Worm (Caenorhabditis elegans) whole organism, L4 larva: ENCODE measurements around the gene slcr-46.3.

Source experiments
- D1046.2 ChIP-seq: fragments of 200-800 bp; sonication (Bioruptor generic); IDR thresholded peaks from 2 replicates; pipeline ENCODE4 v1.3.6; 2022; ENCODE audit warnings: missing genetic modification characterization, missing compliant biosample characterization
- F10B5.3 ChIP-seq: sonication (generic microtip); optimal IDR thresholded peaks from 2 replicates; lab custom pipeline; 2016; ENCODE audit warnings: mild to moderate bottlenecking, missing genetic modification characterization, missing compliant biosample characterization
- F37D6.2 ChIP-seq: sonication (generic microtip); optimal IDR thresholded peaks from 2 replicates; lab custom pipeline; 2016; ENCODE audit warnings: mild to moderate bottlenecking, missing genetic modification characterization, missing compliant biosample characterization
- F44E2.7 ChIP-seq: fragments of 200-800 bp; sonication (Bioruptor generic); IDR thresholded peaks from 2 replicates; pipeline ENCODE4 v2.1.2; 2022; ENCODE audit warnings: missing genetic modification characterization, missing compliant biosample characterization
- aly-2 ChIP-seq: sonication (generic microtip); optimal IDR thresholded peaks from 2 replicates; lab custom pipeline; 2018; ENCODE audit warnings: missing biosample characterization, missing genetic modification characterization
- ceh-28 ChIP-seq: fragments of 150-350 bp; optimal IDR thresholded peaks from 2 replicates; lab custom pipeline; 2014; ENCODE audit warnings: missing biosample characterization, missing genetic modification reagents, missing genetic modification characterization
- ceh-32 ChIP-seq: sonication (generic microtip); optimal IDR thresholded peaks from 2 replicates; lab custom pipeline; 2016; ENCODE audit warnings: mild to moderate bottlenecking, missing genetic modification characterization, missing compliant biosample characterization; ENCODE audit not compliant: poor library complexity
- ceh-62 ChIP-seq: sonication (generic microtip); optimal IDR thresholded peaks from 2 replicates; lab custom pipeline; 2017; ENCODE audit warnings: missing biosample characterization, missing genetic modification characterization
- ces-1 ChIP-seq: fragments of 150-350 bp; sonication (generic microtip); optimal IDR thresholded peaks from 4 replicates; lab custom pipeline; 2014; ENCODE audit warnings: missing biosample characterization, missing genetic modification reagents, missing genetic modification characterization
- ctbp-1 ChIP-seq: fragments of 200-800 bp; sonication (Bioruptor generic); IDR thresholded peaks from 2 replicates; pipeline ENCODE4 v1.3.6; 2022; ENCODE audit warnings: missing genetic modification reagents, missing genetic modification characterization, missing compliant biosample characterization
- daf-12 ChIP-seq: fragments of 150-350 bp; optimal IDR thresholded peaks from 2 replicates; lab custom pipeline; 2014; ENCODE audit warnings: missing biosample characterization, missing genetic modification reagents, missing genetic modification characterization
- daf-19 ChIP-seq: fragments of 200-800 bp; sonication (Bioruptor generic); conservative IDR thresholded peaks from 2 replicates; pipeline ENCODE4 v1.3.6; 2022; ENCODE audit warnings: missing genetic modification characterization, missing compliant biosample characterization
- daf-8 ChIP-seq: fragments of 200-800 bp; sonication (Bioruptor generic); IDR thresholded peaks from 2 replicates; pipeline ENCODE4 v1.3.6; 2022; ENCODE audit warnings: missing genetic modification characterization, missing compliant biosample characterization
- dmd-6 ChIP-seq: fragments of 200-800 bp; sonication (Bioruptor generic); IDR thresholded peaks from 2 replicates; pipeline ENCODE4 v1.3.6; 2022; ENCODE audit warnings: missing genetic modification reagents, missing genetic modification characterization, missing compliant biosample characterization
- dmd-8 ChIP-seq: fragments of 200-800 bp; sonication (Bioruptor generic); IDR thresholded peaks from 2 replicates; pipeline ENCODE4 v1.3.6; 2022; ENCODE audit warnings: missing genetic modification characterization, missing compliant biosample characterization
- dpl-1 ChIP-seq: fragments of 150-350 bp; optimal IDR thresholded peaks from 2 replicates; lab custom pipeline; 2014; ENCODE audit warnings: missing biosample characterization, missing genetic modification reagents, missing genetic modification characterization
- dve-1 ChIP-seq: sonication (generic microtip); optimal IDR thresholded peaks from 2 replicates; lab custom pipeline; 2017; ENCODE audit warnings: antibody characterized with exemption, mild to moderate bottlenecking, missing genetic modification characterization, missing compliant biosample characterization; ENCODE audit not compliant: insufficient read depth
- fkh-10 ChIP-seq: fragments of 150-350 bp; optimal IDR thresholded peaks from 2 replicates; lab custom pipeline; 2014; ENCODE audit warnings: missing biosample characterization, missing genetic modification reagents, missing genetic modification characterization
- fos-1 ChIP-seq: fragments of 150-350 bp; optimal IDR thresholded peaks from 2 replicates; lab custom pipeline; 2014; ENCODE audit warnings: missing biosample characterization, missing genetic modification characterization
- hlh-11 ChIP-seq: fragments of 200-800 bp; sonication (Bioruptor generic); optimal IDR thresholded peaks from 2 replicates; lab custom pipeline; 2018; ENCODE audit warnings: mild to moderate bottlenecking, missing genetic modification characterization, missing compliant biosample characterization
- lin-1 ChIP-seq: fragments of 200-800 bp; sonication (Bioruptor generic); IDR thresholded peaks from 2 replicates; pipeline ENCODE4 v1.3.6; 2022; ENCODE audit warnings: missing genetic modification reagents, missing genetic modification characterization, missing compliant biosample characterization
- lin-13 ChIP-seq: fragments of 150-350 bp; optimal IDR thresholded peaks from 2 replicates; lab custom pipeline; 2014; ENCODE audit warnings: missing biosample characterization, missing genetic modification reagents, missing genetic modification characterization
- lsy-2 ChIP-seq, 2 experiments: fragments of 150-350 bp in 1 of 2; sonication (generic microtip) in 1 of 2; optimal IDR thresholded peaks; 2 replicates each; lab custom pipeline; 2014 to 2017; ENCODE audit warnings: missing biosample characterization in 2 of 2, missing genetic modification characterization in 2 of 2
- madf-5 ChIP-seq, 2 experiments: fragments of 200-800 bp; sonication (Bioruptor generic); IDR thresholded peaks; 2 replicates each; pipeline ENCODE4 v1.3.6; 2022; ENCODE audit warnings: missing compliant biosample characterization in 2 of 2, missing genetic modification characterization in 2 of 2
- mdl-1 ChIP-seq, 2 experiments: fragments of 150-350 bp in 1 of 2; sonication (generic microtip) in 1 of 2; optimal IDR thresholded peaks; 2 replicates each; lab custom pipeline; 2014 to 2017; ENCODE audit warnings: missing biosample characterization in 2 of 2, missing genetic modification characterization in 2 of 2
- mdt-29 ChIP-seq: fragments of 200-800 bp; sonication (Bioruptor generic); IDR thresholded peaks from 2 replicates; pipeline ENCODE4 v1.3.6; 2022; ENCODE audit warnings: missing genetic modification reagents, missing genetic modification characterization, missing compliant biosample characterization
- mes-2 ChIP-seq: sonication (generic microtip); optimal IDR thresholded peaks from 2 replicates; lab custom pipeline; 2016; ENCODE audit warnings: missing genotype, mild to moderate bottlenecking, missing genetic modification characterization, missing compliant biosample characterization; ENCODE audit not compliant: poor library complexity, severe bottlenecking
- mxl-2 ChIP-seq: fragments of 200-800 bp; sonication (Bioruptor generic); conservative IDR thresholded peaks from 2 replicates; pipeline ENCODE4 v1.3.6; 2022; ENCODE audit warnings: missing genetic modification reagents, missing genetic modification characterization, missing compliant biosample characterization
- mxl-3 ChIP-seq: fragments of 200-800 bp; sonication (Bioruptor generic); optimal IDR thresholded peaks from 2 replicates; lab custom pipeline; 2018; ENCODE audit warnings: mild to moderate bottlenecking, missing genetic modification characterization, missing compliant biosample characterization
- nhr-10 ChIP-seq: fragments of 150-350 bp; optimal IDR thresholded peaks from 2 replicates; lab custom pipeline; 2014; ENCODE audit warnings: missing biosample characterization, missing genetic modification characterization
- nhr-25 ChIP-seq: sonication (generic microtip); optimal IDR thresholded peaks from 2 replicates; lab custom pipeline; 2017; ENCODE audit warnings: missing genetic modification characterization, mild to moderate bottlenecking, missing compliant biosample characterization, antibody characterized with exemption, moderate library complexity, borderline replicate concordance; ENCODE audit not compliant: insufficient read depth
- nhr-76 ChIP-seq: fragments of 150-350 bp; optimal IDR thresholded peaks from 2 replicates; lab custom pipeline; 2014; ENCODE audit warnings: missing biosample characterization, missing genetic modification characterization
- nhr-77 ChIP-seq: fragments of 150-350 bp; optimal IDR thresholded peaks from 2 replicates; lab custom pipeline; 2014; ENCODE audit warnings: missing biosample characterization, missing genetic modification characterization
- pha-4 ChIP-seq, 2 experiments: fragments of 150-350 bp in 1 of 2; fragments of 200-800 bp in 1 of 2; sonication (Bioruptor generic) in 1 of 2; IDR thresholded peaks in 1 of 2; optimal IDR thresholded peaks in 1 of 2; 2 replicates each; pipeline versions ENCODE4 v1.3.6 to Lab custom; 2014 to 2022; ENCODE audit warnings: missing genetic modification characterization in 2 of 2, missing genetic modification reagents in 2 of 2, missing biosample characterization in 1 of 2, missing compliant biosample characterization in 1 of 2
- pqm-1 ChIP-seq: sonication (generic microtip); optimal IDR thresholded peaks from 2 replicates; lab custom pipeline; 2017; ENCODE audit warnings: missing biosample characterization, missing genetic modification characterization
- rbr-2 ChIP-seq: sonication (generic microtip); optimal IDR thresholded peaks from 2 replicates; lab custom pipeline; 2016; ENCODE audit warnings: missing genotype, missing genetic modification characterization, missing compliant biosample characterization
- snpc-4 ChIP-seq: fragments of 150-350 bp; optimal IDR thresholded peaks from 2 replicates; lab custom pipeline; 2014; ENCODE audit warnings: missing biosample characterization, missing genetic modification characterization
- spr-3 ChIP-seq: fragments of 200-800 bp; sonication (Bioruptor generic); optimal IDR thresholded peaks from 2 replicates; lab custom pipeline; 2018; ENCODE audit warnings: mild to moderate bottlenecking, missing genetic modification characterization, missing compliant biosample characterization
- tag-97 ChIP-seq: fragments of 200-800 bp; sonication (Bioruptor generic); IDR thresholded peaks from 2 replicates; pipeline ENCODE4 v1.3.6; 2022; ENCODE audit warnings: missing genetic modification characterization, missing compliant biosample characterization
- unc-39 ChIP-seq: sonication (generic microtip); optimal IDR thresholded peaks from 2 replicates; lab custom pipeline; 2017; ENCODE audit warnings: missing biosample characterization, missing genetic modification characterization
- unc-62 ChIP-seq, 3 experiments: fragments of 150-350 bp in 1 of 3; sonication (generic microtip); optimal IDR thresholded peaks in 2 of 3; peaks in 1 of 3; 1 replicate in 1 of 3; 2 replicates in 2 of 3; lab custom pipeline; 2014 to 2017; ENCODE audit warnings: missing biosample characterization in 3 of 3, missing genetic modification characterization in 3 of 3, missing genetic modification reagents in 3 of 3, missing genotype in 1 of 3
- zag-1 ChIP-seq: fragments of 150-350 bp; optimal IDR thresholded peaks from 2 replicates; lab custom pipeline; 2014; ENCODE audit warnings: missing biosample characterization, missing genetic modification characterization
- zfp-2 ChIP-seq: sonication (generic microtip); optimal IDR thresholded peaks from 2 replicates; lab custom pipeline; 2016; ENCODE audit warnings: mild to moderate bottlenecking, missing genetic modification characterization, missing compliant biosample characterization
- zip-11 ChIP-seq: fragments of 200-800 bp; sonication (Bioruptor generic); IDR thresholded peaks from 2 replicates; pipeline ENCODE4 v1.3.6; 2022; ENCODE audit warnings: missing genetic modification characterization, missing compliant biosample characterization
- zip-2 ChIP-seq: fragments of 150-350 bp; optimal IDR thresholded peaks from 2 replicates; lab custom pipeline; 2014; ENCODE audit warnings: missing biosample characterization, missing genetic modification characterization

Gene slcr-46.3

ce11 chrV:9699216-9699615 lies 24.7 kb downstream of the slcr-46.3 start:
- peak; percentile 8 for TF ChIP-seq dve-1 (tag; lab: Kevin White, UChicago)
- TF ChIP-seq snpc-4: no peak

ce11 chrV:9696715-9697114 lies 27.2 kb downstream of the slcr-46.3 start, which contains the start of gene her-1:
Gene her-1 (plus strand): TSS chrV:9697015.
- TF ChIP-seq mdl-1 (tag; optimal IDR thresholded peaks at IDR 0.05; lab: Kevin White, UChicago) (no peak), lin-13 (no peak), F37D6.2 (tag; lab: Kevin White, UChicago) (no peak), aly-2 (tag; lab: Kevin White, UChicago) (no peak), daf-12 (tag; lab: Kevin White, UChicago) (no peak), zip-2 (tag; lab: Kevin White, UChicago) (no peak), fos-1 (tag; lab: Kevin White, UChicago) (no peak), hlh-11 (tag; lab: Kevin White, UChicago) (no peak), daf-19 (no peak), dpl-1 (no peak), fkh-10 (GFP tag; lab: Kevin White, UChicago) (no peak), ceh-32 (no peak), daf-8 (GFP tag; lab: Robert Waterston, UW) (no peak), pqm-1 (no peak)
- TF ChIP-seq, all 104 proteins: peak for 0

ce11 chrV:9692649-9693112 lies 31.2 kb downstream of the slcr-46.3 start, which contains the start of gene ZK287.7:
Gene ZK287.7 (plus strand): TSS chrV:9693062.
- TF ChIP-seq madf-5 (GFP tag; IDR thresholded peaks at IDR 0.05; lab: Robert Waterston, UW): no peak
- no peak for TF ChIP-seq ceh-28 (tag; lab: Kevin White, UChicago)
- TF ChIP-seq fos-1 (tag; lab: Kevin White, UChicago): no peak
- TF ChIP-seq nhr-25 (tag; lab: Kevin White, UChicago): no peak
- no peak for TF ChIP-seq lin-13
- no peak for TF ChIP-seq zag-1
- no peak for TF ChIP-seq unc-39
- TF ChIP-seq nhr-77 (tag; lab: Kevin White, UChicago): no peak
- no peak for TF ChIP-seq lin-1 (GFP tag; lab: Robert Waterston, UW)
- TF ChIP-seq rbr-2 (tag; lab: Kevin White, UChicago): no peak
- no peak for TF ChIP-seq ceh-62 (tag; lab: Kevin White, UChicago)
- no peak for TF ChIP-seq zfp-2 (tag; lab: Kevin White, UChicago)

- TF ChIP-seq lsy-2 (tag; optimal IDR thresholded peaks at IDR 0.05; lab: Kevin White, UChicago) (no peak), dmd-6 (GFP tag; lab: Robert Waterston, UW) (peak; percentile 46; the same call in 1 of the 2 replicates), zip-11 (no peak), pha-4 (GFP tag; IDR thresholded peaks at IDR 0.05; lab: Robert Waterston, UW) (peak; percentile 66; the same call in 1 of the 2 replicates), pha-4 (tag; optimal IDR thresholded peaks at IDR 0.05; lab: Kevin White, UChicago) (no peak), nhr-76 (no peak), madf-5 (GFP tag; IDR thresholded peaks at IDR 0.05; lab: Robert Waterston, UW) (no peak), F44E2.7 (GFP tag; lab: Robert Waterston, UW) (no peak), F37D6.2 (tag; lab: Kevin White, UChicago) (no peak), zag-1 (no peak), nhr-10 (tag; lab: Kevin White, UChicago) (no peak), ctbp-1 (GFP tag; lab: Robert Waterston, UW) (peak; percentile 58; the same call in 1 of the 2 replicates), unc-62 (GFP tag; optimal IDR thresholded peaks at IDR 0.05 in 1 of 2; lab: Kevin White, UChicago) (peak in 1 of 2 experiments; percentile 92), unc-62 (tag; optimal IDR thresholded peaks at IDR 0.05; lab: Kevin White, UChicago) (no peak), lin-1 (GFP tag; lab: Robert Waterston, UW) (no peak), ceh-32 (no peak), dmd-8 (GFP tag; lab: Robert Waterston, UW) (no peak), F10B5.3 (no peak), ces-1 (GFP tag; lab: Kevin White, UChicago) (no peak), D1046.2 (GFP tag; lab: Robert Waterston, UW) (no peak), mxl-2 (GFP tag; lab: Robert Waterston, UW) (no peak), unc-39 (no peak), mdt-29 (GFP tag; lab: Robert Waterston, UW) (no peak), spr-3 (GFP tag; lab: Kevin White, UChicago) (no peak), tag-97 (GFP tag; lab: Robert Waterston, UW) (no peak), mxl-3 (GFP tag; lab: Kevin White, UChicago) (no peak), mes-2 (tag; lab: Kevin White, UChicago) (no peak)
Observed at ce11 chrV:9692109-9692581, 31.8 kb downstream of the slcr-46.3 start, which contains the start of gene ztf-9. Gene ztf-9 (minus strand): TSS chrV:9692159.
